Worm (Caenorhabditis elegans) whole organism, mixed stage, embryonic: ENCODE results near the gene F56D6.18.

ENCODE experiments used
- blmp-1 ChIP-seq: fragments of 150-350 bp; optimal IDR thresholded peaks from 2 replicates; lab custom pipeline; 2014; ENCODE audit warnings: missing biosample characterization, missing genetic modification characterization
- drap-1 ChIP-seq: fragments of 200-800 bp; sonication (Bioruptor generic); optimal IDR thresholded peaks from 3 replicates; lab custom pipeline; 2018; ENCODE audit warnings: mild to moderate bottlenecking, missing genetic modification characterization, missing compliant biosample characterization
- elt-1 ChIP-seq: sonication (generic microtip); optimal IDR thresholded peaks from 2 replicates; lab custom pipeline; 2017; ENCODE audit warnings: missing genetic modification characterization, mild to moderate bottlenecking, missing compliant biosample characterization, antibody characterized with exemption, moderate library complexity, borderline replicate concordance; ENCODE audit not compliant: insufficient read depth
- nhr-12 ChIP-seq: fragments of 150-350 bp; optimal IDR thresholded peaks from 2 replicates; lab custom pipeline; 2014; ENCODE audit warnings: missing biosample characterization, missing genetic modification characterization
- nhr-76 ChIP-seq: sonication (generic microtip); optimal IDR thresholded peaks from 2 replicates; lab custom pipeline; 2017; ENCODE audit warnings: missing biosample characterization, missing genetic modification characterization
- unc-120 ChIP-seq: sonication (generic microtip); optimal IDR thresholded peaks from 2 replicates; lab custom pipeline; 2017; ENCODE audit warnings: missing genetic modification characterization, missing compliant biosample characterization; ENCODE audit not compliant: poor library complexity, severe bottlenecking
- unc-62 ChIP-seq: fragments of 150-350 bp; optimal IDR thresholded peaks from 2 replicates; lab custom pipeline; 2014; ENCODE audit warnings: missing biosample characterization, missing genetic modification reagents, missing genetic modification characterization

DNA sequence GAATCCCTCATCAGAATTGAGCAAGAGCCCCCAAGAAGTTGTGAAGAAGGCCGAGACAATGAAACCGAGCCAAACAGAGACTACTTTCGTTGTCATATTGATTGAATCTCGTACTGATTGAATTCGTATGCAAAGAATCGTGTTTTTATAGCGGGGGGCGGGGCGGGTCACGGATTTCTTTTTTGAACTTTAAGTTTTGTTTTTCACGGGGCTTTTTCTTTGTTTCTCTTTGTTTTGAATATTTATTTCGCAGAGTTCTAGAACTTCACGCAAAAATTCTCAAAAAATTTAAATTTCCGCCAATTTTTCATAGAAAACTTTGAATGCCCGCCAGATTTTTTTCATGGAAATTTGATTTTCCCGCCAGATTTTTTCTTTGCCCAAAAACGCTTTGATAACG is 44.3 kb upstream of the F56D6.18 start, which contains the start of gene clec-73:
- no peak for TF ChIP-seq blmp-1 (tag; lab: Kevin White, UChicago)
- TF ChIP-seq unc-62 (GFP tag; lab: Kevin White, UChicago) = no peak
- TF ChIP-seq nhr-12 = no peak
- no peak for TF ChIP-seq drap-1
- no peak for TF ChIP-seq elt-1 (tag; lab: Kevin White, UChicago)
- no peak for TF ChIP-seq unc-120 (tag; lab: Kevin White, UChicago)
- no peak for TF ChIP-seq nhr-76 (tag; lab: Kevin White, UChicago)
